Fruit fly (Drosophila melanogaster): ENCODE measurements around the gene Lgr4.
A peak's percentile ranks its signal among the peaks of the same experiment; 100 is the strongest.

Lgr4 gene

dm6 chrX:13131063-13131773, 57.7 kb downstream of the Lgr4 start (continued):
- no peak for TF ChIP-seq prd (optimal IDR thresholded peaks at IDR 0.05)
- peak; percentile 99 for TF ChIP-seq prd (GFP tag; IDR thresholded peaks at IDR 0.05)
- peak; percentile 82 for TF ChIP-seq pros (GFP tag; optimal IDR thresholded peaks at IDR 0.05)
- TF ChIP-seq CG4282 (GFP tag; optimal IDR thresholded peaks at IDR 0.05) = peak; percentile 98
- TF ChIP-seq grn (GFP tag; optimal IDR thresholded peaks at IDR 0.05) = peak; percentile 89
- peak; percentile 100 for TF ChIP-seq Gug (GFP tag; IDR thresholded peaks at IDR 0.05)
- TF ChIP-seq CG7839 (tag; optimal IDR thresholded peaks at IDR 0.05) = peak; percentile 99
- peak; percentile 98 for TF ChIP-seq CG6683 (GFP tag; optimal IDR thresholded peaks at IDR 0.05)
- peak; percentile 42 for TF ChIP-seq Dp (GFP tag; optimal IDR thresholded peaks at IDR 0.05)
- TF ChIP-seq Dfd (GFP tag; optimal IDR thresholded peaks at IDR 0.05) = no peak
- TF ChIP-seq sisA (GFP tag; IDR thresholded peaks at IDR 0.05) = peak; percentile 99
- TF ChIP-seq Fer2 (tag; optimal IDR thresholded peaks at IDR 0.05) = peak; percentile 97
- TF ChIP-seq B-H2 (GFP tag; optimal IDR thresholded peaks at IDR 0.05) = peak; percentile 98
- TF ChIP-seq onecut (GFP tag; IDR thresholded peaks at IDR 0.05) = peak; percentile 98
- TF ChIP-seq CG7928 (GFP tag; optimal IDR thresholded peaks at IDR 0.05) = peak; percentile 85
- peak; percentile 99 for TF ChIP-seq Rx (GFP tag; IDR thresholded peaks at IDR 0.05)
- peak; percentile 98 to 99 for TF ChIP-seq Pdp1 (GFP tag; optimal IDR thresholded peaks at IDR 0.05)
- TF ChIP-seq h (optimal IDR thresholded peaks at IDR 0.05) = no peak
- TF ChIP-seq CG10321 (GFP tag; IDR thresholded peaks at IDR 0.05) = peak; percentile 89
- peak; percentile 98 for TF ChIP-seq CG3065 (GFP tag; optimal IDR thresholded peaks at IDR 0.05)
- TF ChIP-seq mld (GFP tag; IDR thresholded peaks at IDR 0.05; ENCODE audit: partially characterized antibody) = no peak
- peak; percentile 58 for TF ChIP-seq Dref (GFP tag; IDR thresholded peaks at IDR 0.05)
- peak; percentile 89 for TF ChIP-seq CG17186 (GFP tag; optimal IDR thresholded peaks at IDR 0.05)
- TF ChIP-seq CG6854 (GFP tag; optimal IDR thresholded peaks at IDR 0.05) = peak; percentile 98
- TF ChIP-seq bigmax (GFP tag; optimal IDR thresholded peaks at IDR 0.05) = peak; percentile 80
- peak; percentile 98 for TF ChIP-seq CG1233 (GFP tag; optimal IDR thresholded peaks at IDR 0.05)
- TF ChIP-seq CG6175 (GFP tag; IDR thresholded peaks at IDR 0.05) = peak; percentile 99
- peak; percentile 78 for TF ChIP-seq Sry-δ (GFP tag; optimal IDR thresholded peaks at IDR 0.05)
- TF ChIP-seq Opbp (GFP tag; IDR thresholded peaks at IDR 0.05; ENCODE audit: partially characterized antibody) = peak; percentile 59; the same call in 1 of the 3 replicates
- peak; percentile 99 for TF ChIP-seq zfh2 (GFP tag; optimal IDR thresholded peaks at IDR 0.05)
- peak; percentile 98 for TF ChIP-seq grau (tag; optimal IDR thresholded peaks at IDR 0.05)
- peak; percentile 98 for TF ChIP-seq oc (tag; optimal IDR thresholded peaks at IDR 0.05)
- TF ChIP-seq br (optimal IDR thresholded peaks at IDR 0.05) = no peak
- peak; percentile 37; the same call in 1 of the 2 replicates for TF ChIP-seq tna (GFP tag; IDR thresholded peaks at IDR 0.05; ENCODE audit: partially characterized antibody)
- peak; percentile 99 for TF ChIP-seq HmgZ (tag; optimal IDR thresholded peaks at IDR 0.05)
- TF ChIP-seq lola (GFP tag; optimal IDR thresholded peaks at IDR 0.05) = peak in 1 of 3 experiments; percentile 93
- peak; percentile 98 for TF ChIP-seq toy (GFP tag; IDR thresholded peaks at IDR 0.05)
- TF ChIP-seq chif (GFP tag; optimal IDR thresholded peaks at IDR 0.05) = peak; percentile 99
- TF ChIP-seq Asciz (GFP tag; optimal IDR thresholded peaks at IDR 0.05) = peak; percentile 96
- peak; percentile 98 for TF ChIP-seq luna (GFP tag; optimal IDR thresholded peaks at IDR 0.05)
- peak; percentile 98 for TF ChIP-seq Oli (tag; optimal IDR thresholded peaks at IDR 0.05)
- peak; percentile 98 for TF ChIP-seq NC2β (GFP tag; optimal IDR thresholded peaks at IDR 0.05)
- TF ChIP-seq CG16863 (GFP tag; optimal IDR thresholded peaks at IDR 0.05) = peak; percentile 99
- peak; percentile 99 for TF ChIP-seq CG4424 (GFP tag; optimal IDR thresholded peaks at IDR 0.05)
- peak; percentile 97 for TF ChIP-seq gt (GFP tag; IDR thresholded peaks at IDR 0.05)
- peak; percentile 94 for TF ChIP-seq GATAe (GFP tag; conservative IDR thresholded peaks at IDR 0.05)
- TF ChIP-seq Meics (GFP tag; optimal IDR thresholded peaks at IDR 0.05) = peak; percentile 99
- peak; percentile 99 for TF ChIP-seq HLH54F (GFP tag; optimal IDR thresholded peaks at IDR 0.05)
- TF ChIP-seq CG11247 (GFP tag; IDR thresholded peaks at IDR 0.05) = peak; percentile 99
- TF ChIP-seq Bgb (GFP tag; IDR thresholded peaks at IDR 0.05; ENCODE audit: partially characterized antibody) = peak; percentile 70

Measured in whole organism, embryonic.